Worm (Caenorhabditis elegans) whole organism, late embryonic: ENCODE results near the gene F13D12.3.
A peak's percentile ranks its signal among the peaks of the same experiment; 100 is the strongest.

Source experiments
- C08G9.2 ChIP-seq: sonication (generic microtip); optimal IDR thresholded peaks from 2 replicates; lab custom pipeline; 2016; ENCODE audit warnings: mild to moderate bottlenecking, missing genetic modification characterization, moderate library complexity, missing compliant biosample characterization
- C38D4.7 ChIP-seq: fragments of 200-800 bp; sonication (Bioruptor generic); optimal IDR thresholded peaks from 2 replicates; lab custom pipeline; 2018; ENCODE audit warnings: mild to moderate bottlenecking, missing genetic modification characterization, moderate library complexity, missing compliant biosample characterization
- F13H6.1 ChIP-seq: sonication (generic microtip); optimal IDR thresholded peaks from 2 replicates; lab custom pipeline; 2016; ENCODE audit warnings: missing genetic modification characterization, missing compliant biosample characterization
- ahr-1 ChIP-seq: sonication (generic microtip); optimal IDR thresholded peaks from 2 replicates; lab custom pipeline; 2016; ENCODE audit warnings: missing genetic modification characterization, missing compliant biosample characterization
- ceh-18 ChIP-seq: sonication (generic microtip); optimal IDR thresholded peaks from 2 replicates; lab custom pipeline; 2016; ENCODE audit warnings: missing genetic modification characterization, missing compliant biosample characterization
- ceh-19 ChIP-seq: fragments of 200-800 bp; sonication (Bioruptor generic); optimal IDR thresholded peaks from 2 replicates; lab custom pipeline; 2018; ENCODE audit warnings: mild to moderate bottlenecking, missing genetic modification characterization, missing compliant biosample characterization
- ceh-2 ChIP-seq: sonication (generic microtip); optimal IDR thresholded peaks from 2 replicates; lab custom pipeline; 2016; ENCODE audit warnings: missing genotype, missing genetic modification characterization, missing compliant biosample characterization
- ceh-24 ChIP-seq: sonication (generic microtip); optimal IDR thresholded peaks from 2 replicates; lab custom pipeline; 2016; ENCODE audit warnings: mild to moderate bottlenecking, missing genetic modification characterization, missing compliant biosample characterization
- ceh-30 ChIP-seq: fragments of 150-350 bp; optimal IDR thresholded peaks from 2 replicates; lab custom pipeline; 2014; ENCODE audit warnings: missing biosample characterization, missing genetic modification characterization
- ceh-45 ChIP-seq: fragments of 200-800 bp; sonication (Bioruptor generic); IDR thresholded peaks from 2 replicates; pipeline ENCODE4 v1.3.6; 2022; ENCODE audit warnings: missing genetic modification reagents, missing genetic modification characterization, missing compliant biosample characterization
- ceh-48 ChIP-seq: sonication (generic microtip); optimal IDR thresholded peaks from 2 replicates; lab custom pipeline; 2016; ENCODE audit warnings: missing genetic modification characterization, inconsistent platforms, missing compliant biosample characterization
- ceh-6 ChIP-seq: fragments of 200-800 bp; sonication (Bioruptor generic); optimal IDR thresholded peaks from 2 replicates; lab custom pipeline; 2018; ENCODE audit warnings: mild to moderate bottlenecking, missing genetic modification characterization, missing compliant biosample characterization
- ceh-9 ChIP-seq: sonication (generic microtip); optimal IDR thresholded peaks from 2 replicates; lab custom pipeline; 2016; ENCODE audit warnings: mild to moderate bottlenecking, missing genetic modification characterization, inconsistent platforms, missing compliant biosample characterization
- che-1 ChIP-seq: sonication (generic microtip); optimal IDR thresholded peaks from 2 replicates; lab custom pipeline; 2016; ENCODE audit warnings: mild to moderate bottlenecking, missing genetic modification characterization, missing compliant biosample characterization
- elt-4 ChIP-seq: sonication (generic microtip); optimal IDR thresholded peaks from 2 replicates; lab custom pipeline; 2016; ENCODE audit warnings: missing genetic modification characterization, missing compliant biosample characterization
- ets-4 ChIP-seq: sonication (generic microtip); optimal IDR thresholded peaks from 2 replicates; lab custom pipeline; 2016; ENCODE audit warnings: missing genetic modification characterization, missing compliant biosample characterization
- fkh-10 ChIP-seq: fragments of 150-350 bp; optimal IDR thresholded peaks from 2 replicates; lab custom pipeline; 2014; ENCODE audit warnings: missing biosample characterization, missing genetic modification reagents, missing genetic modification characterization
- fkh-6 ChIP-seq: sonication (generic microtip); optimal IDR thresholded peaks from 2 replicates; lab custom pipeline; 2016; ENCODE audit warnings: missing genetic modification characterization, missing compliant biosample characterization
- hlh-13 ChIP-seq: fragments of 200-800 bp; sonication (Bioruptor generic); optimal IDR thresholded peaks from 2 replicates; lab custom pipeline; 2018; ENCODE audit warnings: mild to moderate bottlenecking, missing genetic modification characterization, missing compliant biosample characterization
- hlh-30 ChIP-seq: sonication (generic microtip); optimal IDR thresholded peaks from 2 replicates; lab custom pipeline; 2017; ENCODE audit warnings: antibody characterized with exemption, missing genetic modification characterization, missing compliant biosample characterization; ENCODE audit not compliant: insufficient read depth
- hlh-8 ChIP-seq: sonication (generic microtip); optimal IDR thresholded peaks from 2 replicates; lab custom pipeline; 2016; ENCODE audit warnings: missing genotype, missing genetic modification characterization, missing compliant biosample characterization
- lim-6 ChIP-seq: sonication (generic microtip); optimal IDR thresholded peaks from 2 replicates; lab custom pipeline; 2016; ENCODE audit warnings: missing genetic modification characterization, missing compliant biosample characterization
- lin-11 ChIP-seq: fragments of 200-800 bp; sonication (Bioruptor generic); optimal IDR thresholded peaks from 2 replicates; lab custom pipeline; 2018; ENCODE audit warnings: mild to moderate bottlenecking, missing genetic modification characterization, missing compliant biosample characterization
- madf-2 ChIP-seq: sonication (generic microtip); optimal IDR thresholded peaks from 2 replicates; lab custom pipeline; 2017; ENCODE audit warnings: missing genetic modification characterization, missing compliant biosample characterization
- mec-3 ChIP-seq: sonication (generic microtip); optimal IDR thresholded peaks from 2 replicates; lab custom pipeline; 2016; ENCODE audit warnings: borderline replicate concordance, missing genetic modification characterization, missing compliant biosample characterization
- nfya-1 ChIP-seq: sonication (generic microtip); optimal IDR thresholded peaks from 2 replicates; lab custom pipeline; 2017; ENCODE audit warnings: missing genetic modification characterization, mild to moderate bottlenecking, missing compliant biosample characterization, antibody characterized with exemption, moderate library complexity
- nhr-11 ChIP-seq: fragments of 150-350 bp; optimal IDR thresholded peaks from 2 replicates; lab custom pipeline; 2014; ENCODE audit warnings: missing biosample characterization, missing genetic modification characterization
- nhr-232 ChIP-seq: sonication (generic microtip); optimal IDR thresholded peaks from 2 replicates; lab custom pipeline; 2016; ENCODE audit warnings: missing genetic modification characterization, missing compliant biosample characterization
- odd-2 ChIP-seq: sonication (generic microtip); optimal IDR thresholded peaks from 2 replicates; lab custom pipeline; 2017; ENCODE audit warnings: antibody characterized with exemption, mild to moderate bottlenecking, missing genetic modification characterization, missing compliant biosample characterization
- pat-9 ChIP-seq: fragments of 200-800 bp; sonication (Bioruptor generic); optimal IDR thresholded peaks from 2 replicates; lab custom pipeline; 2018; ENCODE audit warnings: mild to moderate bottlenecking, missing genetic modification characterization, moderate library complexity, missing compliant biosample characterization
- pha-2 ChIP-seq: sonication (generic microtip); optimal IDR thresholded peaks from 2 replicates; lab custom pipeline; 2017; ENCODE audit warnings: mild to moderate bottlenecking, missing genetic modification characterization, missing compliant biosample characterization
- pros-1 ChIP-seq: fragments of 150-350 bp; optimal IDR thresholded peaks from 2 replicates; lab custom pipeline; 2014; ENCODE audit warnings: missing biosample characterization, missing genetic modification reagents, missing genetic modification characterization
- ref-2 ChIP-seq: sonication (generic microtip); optimal IDR thresholded peaks from 2 replicates; lab custom pipeline; 2016; ENCODE audit warnings: missing genetic modification characterization, missing compliant biosample characterization
- rnt-1 ChIP-seq: sonication (generic microtip); optimal IDR thresholded peaks from 2 replicates; lab custom pipeline; 2016; ENCODE audit warnings: missing genetic modification characterization, missing compliant biosample characterization
- sox-2 ChIP-seq: fragments of 200-800 bp; sonication (Bioruptor generic); IDR thresholded peaks from 2 replicates; pipeline ENCODE4 v1.3.6; 2022; ENCODE audit warnings: missing genetic modification reagents, missing genetic modification characterization, missing compliant biosample characterization
- sox-4 ChIP-seq: sonication (generic microtip); optimal IDR thresholded peaks from 2 replicates; lab custom pipeline; 2017; ENCODE audit warnings: mild to moderate bottlenecking, missing genetic modification characterization, inconsistent platforms, missing compliant biosample characterization
- syd-9 ChIP-seq: sonication (generic microtip); optimal IDR thresholded peaks from 2 replicates; lab custom pipeline; 2016; ENCODE audit warnings: mild to moderate bottlenecking, missing genetic modification characterization, moderate library complexity, missing compliant biosample characterization
- tbx-7 ChIP-seq: sonication (generic microtip); optimal IDR thresholded peaks from 2 replicates; lab custom pipeline; 2016; ENCODE audit warnings: missing genotype, missing genetic modification characterization, missing compliant biosample characterization
- ttx-3 ChIP-seq: sonication (generic microtip); optimal IDR thresholded peaks from 2 replicates; lab custom pipeline; 2016; ENCODE audit warnings: missing genetic modification reagents, missing genetic modification characterization, missing compliant biosample characterization
- unc-55 ChIP-seq: sonication (generic microtip); optimal IDR thresholded peaks from 2 replicates; lab custom pipeline; 2017; ENCODE audit warnings: missing biosample characterization, missing genetic modification reagents, missing genetic modification characterization
- ztf-16 ChIP-seq: sonication (generic microtip); optimal IDR thresholded peaks from 2 replicates; lab custom pipeline; 2017; ENCODE audit warnings: missing genetic modification characterization, missing compliant biosample characterization

F13D12.3 gene

ce11 chrII:11705787-11706186 is 14.4 kb upstream of the F13D12.3 start, which contains the start of gene VF13D12L.3:
TSS of gene VF13D12L.3 (plus strand) at chrII:11706009.
- no peak for TF ChIP-seq mec-3 (tag; lab: Kevin White, UChicago)
- TF ChIP-seq che-1 (tag; lab: Kevin White, UChicago): no peak
- no peak for TF ChIP-seq lin-11 (tag; lab: Kevin White, UChicago)
- no peak for TF ChIP-seq ceh-30 (tag; lab: Kevin White, UChicago)
- TF ChIP-seq pha-2 (tag; lab: Kevin White, UChicago): no peak
- TF ChIP-seq hlh-30: no peak
- TF ChIP-seq F13H6.1 (tag; lab: Kevin White, UChicago): no peak
- TF ChIP-seq odd-2 (tag; lab: Kevin White, UChicago): no peak
- no peak for TF ChIP-seq pros-1 (tag; lab: Kevin White, UChicago)
- no peak for TF ChIP-seq ztf-16 (tag; lab: Kevin White, UChicago)
- no peak for TF ChIP-seq pat-9
- no peak for TF ChIP-seq ceh-18 (tag; lab: Kevin White, UChicago)
- no peak for TF ChIP-seq nfya-1 (tag; lab: Kevin White, UChicago)
- TF ChIP-seq ceh-2 (tag; lab: Kevin White, UChicago): no peak
- no peak for TF ChIP-seq syd-9
- TF ChIP-seq, all 69 proteins: peak for 0

ce11 chrII:11709464-11709863 is 10.7 kb upstream of the F13D12.3 start, which contains the start of gene fcmt-1:
TSS of gene fcmt-1 (minus strand) at chrII:11709564.
- TF ChIP-seq hlh-13 (GFP tag; lab: Kevin White, UChicago) (no peak), ceh-24 (no peak), ceh-19 (no peak), ceh-45 (GFP tag; lab: Robert Waterston, UW) (no peak), elt-4 (tag; lab: Kevin White, UChicago) (no peak), nhr-11 (tag; lab: Kevin White, UChicago) (no peak), sox-4 (tag; lab: Kevin White, UChicago) (no peak), pat-9 (no peak), ets-4 (no peak), C38D4.7 (GFP tag; lab: Kevin White, UChicago) (no peak), ceh-6 (GFP tag; lab: Kevin White, UChicago) (no peak)

- TF ChIP-seq unc-55 (GFP tag; lab: Kevin White, UChicago): no peak
- no peak for TF ChIP-seq tbx-7 (tag; lab: Kevin White, UChicago)
- no peak for TF ChIP-seq ref-2 (tag; lab: Kevin White, UChicago)
- no peak for TF ChIP-seq nhr-232
- no peak for TF ChIP-seq che-1 (tag; lab: Kevin White, UChicago)
- no peak for TF ChIP-seq F13H6.1 (tag; lab: Kevin White, UChicago)
- TF ChIP-seq nfya-1 (tag; lab: Kevin White, UChicago): no peak
- no peak for TF ChIP-seq fkh-10 (GFP tag; lab: Kevin White, UChicago)
- TF ChIP-seq pha-2 (tag; lab: Kevin White, UChicago): no peak
- TF ChIP-seq ceh-48: no peak
- TF ChIP-seq fkh-6 (tag; lab: Kevin White, UChicago): no peak
- no peak for TF ChIP-seq mec-3 (tag; lab: Kevin White, UChicago)
Observed at ce11 chrII:11710771-11711170, 9.4 kb upstream of the F13D12.3 start.

- TF ChIP-seq ceh-9 (tag; lab: Kevin White, UChicago) (no peak), hlh-8 (tag; lab: Kevin White, UChicago) (no peak), madf-2 (tag; lab: Kevin White, UChicago) (no peak), ceh-48 (no peak), sox-2 (GFP tag; lab: Robert Waterston, UW) (no peak), ttx-3 (tag; lab: Kevin White, UChicago) (no peak), ahr-1 (tag; lab: Kevin White, UChicago) (no peak), ceh-6 (GFP tag; lab: Kevin White, UChicago) (no peak), ceh-18 (tag; lab: Kevin White, UChicago) (peak; percentile 64), lim-6 (tag; lab: Kevin White, UChicago) (no peak), nhr-232 (no peak), unc-55 (GFP tag; lab: Kevin White, UChicago) (peak; percentile 20), ceh-45 (GFP tag; lab: Robert Waterston, UW) (no peak), ztf-16 (tag; lab: Kevin White, UChicago) (no peak), rnt-1 (tag; lab: Kevin White, UChicago) (no peak), C08G9.2 (tag; lab: Kevin White, UChicago) (no peak)
- TF ChIP-seq, all 69 proteins: peak for 2
Observed at ce11 chrII:11713569-11713968, 6.6 kb upstream of the F13D12.3 start, which contains the start of gene F13D12.10. TSS of gene F13D12.10 (plus strand) at chrII:11713799.
